Fruit fly (Drosophila melanogaster): Measurements from ENCODE around the gene CG11226.
A peak's percentile ranks its signal among the peaks of the same experiment; 100 is the strongest.

Gene CG11226

DNA sequence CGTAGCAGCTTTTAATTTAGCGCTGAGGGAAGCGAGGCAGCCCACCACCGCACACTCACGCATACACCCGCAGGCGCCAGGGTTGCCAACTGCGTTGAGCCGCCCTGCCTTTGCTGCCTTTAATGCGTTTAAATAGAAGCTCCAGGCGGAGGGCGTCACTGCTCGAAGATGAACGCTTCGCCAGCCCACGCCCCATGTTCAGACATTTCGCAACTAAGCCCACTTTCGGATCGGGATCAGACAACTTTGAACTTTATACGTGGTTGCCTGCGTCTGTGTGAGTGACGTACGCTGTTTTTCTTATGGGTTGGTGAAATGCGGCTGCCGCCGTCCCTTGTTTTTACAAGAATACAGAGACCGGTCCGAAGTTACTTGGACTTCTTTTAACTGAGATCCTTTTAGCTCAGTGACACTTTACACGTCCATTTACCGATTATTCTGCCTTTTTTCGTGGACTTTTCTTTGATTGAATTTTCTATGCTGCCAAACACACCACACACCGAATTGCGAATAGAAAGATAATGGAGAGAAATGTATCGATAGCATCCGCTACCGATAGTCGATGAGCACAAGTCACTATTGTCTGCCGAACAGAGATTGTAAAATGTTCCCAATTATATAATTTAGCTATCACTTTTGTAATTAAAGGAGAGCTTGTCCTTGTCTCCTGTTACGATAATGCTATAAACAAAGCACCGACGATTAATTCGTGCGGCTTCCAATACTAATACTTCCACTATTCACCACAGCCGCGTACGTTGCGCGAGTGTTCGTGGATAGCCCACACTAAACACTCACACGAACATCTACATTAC lies 34.4 kb downstream of the CG11226 start (continued):
- TF ChIP-seq unc-4 (GFP tag; IDR thresholded peaks at IDR 0.05; ENCODE audit: partially characterized antibody) (peak; percentile 57), zen2 (GFP tag; IDR thresholded peaks at IDR 0.05; ENCODE audit: partially characterized antibody) (peak; percentile 43; the same call in 2 of the 3 replicates), maf-S (GFP tag; optimal IDR thresholded peaks at IDR 0.05) (no peak), tio (GFP tag; optimal IDR thresholded peaks at IDR 0.05) (no peak), org-1 (GFP tag; optimal IDR thresholded peaks at IDR 0.05) (no peak), Med (GFP tag) (peak; percentile 92), CG16815 (GFP tag; optimal IDR thresholded peaks at IDR 0.05) (no peak), NC2α (GFP tag; optimal IDR thresholded peaks at IDR 0.05) (no peak), CG1529 (GFP tag; optimal IDR thresholded peaks at IDR 0.05) (no peak), yki (optimal IDR thresholded peaks at IDR 0.05) (no peak), CG13424 (tag; optimal IDR thresholded peaks at IDR 0.05) (peak; percentile 14), ro (GFP tag; IDR thresholded peaks at IDR 0.05) (no peak), CG9215 (GFP tag; IDR thresholded peaks at IDR 0.05) (no peak), CG6854 (GFP tag; optimal IDR thresholded peaks at IDR 0.05) (peak; percentile 34), wor (GFP tag; IDR thresholded peaks at IDR 0.05) (no peak), her (GFP tag; optimal IDR thresholded peaks at IDR 0.05) (no peak), psq (GFP tag; optimal IDR thresholded peaks at IDR 0.05) (no peak), hbn (GFP tag; IDR thresholded peaks at IDR 0.05; ENCODE audit: partially characterized antibody) (peak; percentile 37), CG4282 (GFP tag; optimal IDR thresholded peaks at IDR 0.05) (peak; percentile 5), CG4730 (GFP tag; IDR thresholded peaks at IDR 0.05) (no peak), pho (GFP tag; optimal IDR thresholded peaks at IDR 0.05) (no peak), CG14667 (GFP tag; IDR thresholded peaks at IDR 0.05) (no peak), BEAF-32 (GFP tag; optimal IDR thresholded peaks at IDR 0.05) (peak; percentile 69), CoRest (tag; optimal IDR thresholded peaks at IDR 0.05) (no peak), CG9727 (GFP tag; optimal IDR thresholded peaks at IDR 0.05) (peak; percentile 11), scrt (GFP tag; optimal IDR thresholded peaks at IDR 0.05) (no peak), stwl (tag; optimal IDR thresholded peaks at IDR 0.05) (no peak), unpg (GFP tag; optimal IDR thresholded peaks at IDR 0.05) (no peak), schlank (tag; optimal IDR thresholded peaks at IDR 0.05) (no peak), Kr (GFP tag; optimal IDR thresholded peaks at IDR 0.05) (no peak), sens (GFP tag) (peak; percentile 81), Fer2 (tag; optimal IDR thresholded peaks at IDR 0.05) (no peak), gcm2 (GFP tag; optimal IDR thresholded peaks at IDR 0.05) (no peak), Mad (GFP tag; optimal IDR thresholded peaks at IDR 0.05) (no peak), Opbp (GFP tag; IDR thresholded peaks at IDR 0.05; ENCODE audit: partially characterized antibody) (peak; percentile 65; the same call in 2 of the 3 replicates), amos (GFP tag; IDR thresholded peaks at IDR 0.05; ENCODE audit: partially characterized antibody) (peak; percentile 74), tll (GFP tag; optimal IDR thresholded peaks at IDR 0.05) (no peak), CG1024 (GFP tag; IDR thresholded peaks at IDR 0.05) (no peak), row (GFP tag; IDR thresholded peaks at IDR 0.05) (peak; percentile 60), CG17802 (tag; optimal IDR thresholded peaks at IDR 0.05) (no peak), CG7357 (GFP tag; IDR thresholded peaks at IDR 0.05) (no peak), vnd (GFP tag; IDR thresholded peaks at IDR 0.05; ENCODE audit: partially characterized antibody) (peak; percentile 68), Ets97D (GFP tag; optimal IDR thresholded peaks at IDR 0.05) (no peak), ham (GFP tag; IDR thresholded peaks at IDR 0.05) (no peak), CG32772 (GFP tag; IDR thresholded peaks at IDR 0.05) (peak; percentile 12; the same call in 1 of the 2 replicates), pzg (GFP tag; optimal IDR thresholded peaks at IDR 0.05) (peak; percentile 1), Antp (GFP tag; optimal IDR thresholded peaks at IDR 0.05) (peak; percentile 40), chinmo (GFP tag; IDR thresholded peaks at IDR 0.05; ENCODE audit: partially characterized antibody) (no peak), slou (GFP tag; optimal IDR thresholded peaks at IDR 0.05) (no peak)

Data from whole organism, embryonic.